Worm (Caenorhabditis elegans) whole organism, young adult: Measurements from ENCODE around the gene ZC53.22.

Experiments
- F10E7.11 ChIP-seq: sonication (generic microtip); optimal IDR thresholded peaks from 2 replicates; lab custom pipeline; 2017; ENCODE audit warnings: mild to moderate bottlenecking, missing genetic modification characterization, moderate library complexity, missing compliant biosample characterization
- F39B2.1 ChIP-seq: fragments of 200-800 bp; sonication (Bioruptor generic); IDR thresholded peaks from 2 replicates; pipeline ENCODE4 v1.3.6; 2022; ENCODE audit warnings: missing genetic modification reagents, missing genetic modification characterization, missing compliant biosample characterization
- Y95B8A.8 ChIP-seq: fragments of 200-800 bp; sonication (Bioruptor generic); IDR thresholded peaks from 2 replicates; pipeline ENCODE4 v1.3.6; 2022; ENCODE audit warnings: missing genetic modification reagents, missing genetic modification characterization, missing compliant biosample characterization
- ZK185.1 ChIP-seq: sonication (generic microtip); optimal IDR thresholded peaks from 2 replicates; lab custom pipeline; 2016; ENCODE audit warnings: mild to moderate bottlenecking, missing genetic modification characterization, missing compliant biosample characterization; ENCODE audit not compliant: poor library complexity, severe bottlenecking
- ama-1 ChIP-seq, 3 experiments: fragments of 150-350 bp in 1 of 3; sonication (generic microtip) in 2 of 3; optimal IDR thresholded peaks; 2 replicates each; lab custom pipeline; 2014 to 2018; ENCODE audit warnings: missing biosample characterization in 2 of 3, missing genetic modification characterization in 2 of 3, missing genetic modification reagents in 2 of 3
- dpff-1 ChIP-seq: sonication (generic microtip); optimal IDR thresholded peaks from 2 replicates; lab custom pipeline; 2017; ENCODE audit warnings: mild to moderate bottlenecking, missing genetic modification characterization, missing compliant biosample characterization
- egl-18 ChIP-seq: fragments of 200-800 bp; sonication (Bioruptor generic); IDR thresholded peaks from 2 replicates; pipeline ENCODE4 v1.3.6; 2022; ENCODE audit warnings: missing genetic modification reagents, missing genetic modification characterization, missing compliant biosample characterization
- him-1 ChIP-seq: sonication (generic microtip); optimal IDR thresholded peaks from 2 replicates; lab custom pipeline; 2016; ENCODE audit warnings: missing genotype, missing genetic modification reagents, missing genetic modification characterization, missing compliant biosample characterization
- mel-28 ChIP-seq: sonication (generic microtip); optimal IDR thresholded peaks from 2 replicates; lab custom pipeline; 2016; ENCODE audit warnings: borderline replicate concordance, mild to moderate bottlenecking, missing genetic modification characterization, missing compliant biosample characterization
- nhr-90 ChIP-seq: sonication (generic microtip); optimal IDR thresholded peaks from 2 replicates; lab custom pipeline; 2016; ENCODE audit warnings: missing genotype, mild to moderate bottlenecking, missing genetic modification characterization, missing compliant biosample characterization
- pha-4 ChIP-seq: fragments of 150-350 bp; sonication (generic microtip); optimal IDR thresholded peaks from 2 replicates; lab custom pipeline; 2014; ENCODE audit warnings: missing biosample characterization, missing genetic modification reagents, missing genetic modification characterization
- snpc-3.4 ChIP-seq: sonication (generic microtip); optimal IDR thresholded peaks from 2 replicates; lab custom pipeline; 2017; ENCODE audit warnings: missing genetic modification characterization, mild to moderate bottlenecking, missing compliant biosample characterization, antibody characterized with exemption, moderate library complexity, missing genotype, missing genetic modification reagents
- snpc-4 ChIP-seq, 5 experiments: fragments of 150-350 bp in 1 of 5; sonication (generic microtip) in 4 of 5; optimal IDR thresholded peaks; 2 replicates each; lab custom pipeline; 2014 to 2018; ENCODE audit warnings: missing genetic modification characterization in 5 of 5, missing biosample characterization in 3 of 5, antibody characterized with exemption in 2 of 5, mild to moderate bottlenecking in 2 of 5, missing compliant biosample characterization in 2 of 5, missing genotype in 2 of 5, moderate library complexity in 2 of 5, missing genetic modification reagents in 1 of 5

DNA sequence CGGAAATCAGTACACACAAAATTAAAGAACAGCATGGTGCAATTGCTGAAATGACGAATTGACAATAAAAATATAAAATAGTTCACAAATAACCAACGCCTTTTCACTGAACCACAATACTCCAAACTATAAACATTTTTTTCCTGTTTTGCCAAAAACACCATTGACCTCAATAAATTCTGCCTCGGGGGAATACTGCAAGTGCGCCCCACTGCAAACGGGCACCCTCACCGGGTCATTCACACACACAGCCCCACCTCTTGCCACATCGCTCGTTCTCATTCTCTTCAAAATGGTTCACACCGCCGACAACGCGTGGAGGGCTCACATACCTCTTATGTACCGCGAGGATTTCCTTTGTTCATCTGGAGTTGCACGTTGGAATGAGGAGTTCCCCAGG lies 7.2 kb downstream of the ZC53.22 start, which contains the start of gene rgs-9:
- TF ChIP-seq nhr-90 (tag; lab: Kevin White, UChicago) (no peak), dpff-1 (tag; lab: Kevin White, UChicago) (no peak), him-1 (tag; lab: Kevin White, UChicago) (no peak), F10E7.11 (tag; lab: Kevin White, UChicago) (no peak), F39B2.1 (GFP tag; lab: Robert Waterston, UW) (no peak), ZK185.1 (tag; lab: Kevin White, UChicago) (no peak), snpc-4 (GFP tag; optimal IDR thresholded peaks at IDR 0.05; lab: Kevin White, UChicago) (no peak), snpc-4 (tag; optimal IDR thresholded peaks at IDR 0.05; lab: Kevin White, UChicago) (no peak), ama-1 (optimal IDR thresholded peaks at IDR 0.05; lab: Kevin White, UChicago) (no peak), ama-1 (GFP tag; optimal IDR thresholded peaks at IDR 0.05; lab: Kevin White, UChicago) (no peak), snpc-3.4 (tag; lab: Kevin White, UChicago) (no peak), Y95B8A.8 (GFP tag; lab: Robert Waterston, UW) (no peak), pha-4 (no peak), mel-28 (no peak), egl-18 (no peak)
